Fruit fly (Drosophila melanogaster) Kc167 (cell line): Measurements from ENCODE around the gene CG43329.

ENCODE experiments used
- Myc ChIP-seq: fragments of >200 bp; optimal IDR thresholded peaks from 2 replicates; lab custom pipeline; 2017; ENCODE audit warnings: missing external identifiers
- Sin3A ChIP-seq: fragments of >200 bp; optimal IDR thresholded peaks from 2 replicates; lab custom pipeline; 2018; ENCODE audit warnings: missing external identifiers
- h ChIP-seq: fragments of >200 bp; optimal IDR thresholded peaks from 3 replicates; lab custom pipeline; 2018; ENCODE audit warnings: missing external identifiers
- insv ChIP-seq: fragments of >200 bp; optimal IDR thresholded peaks from 3 replicates; lab custom pipeline; 2018; ENCODE audit warnings: missing external identifiers
- psq ChIP-seq: fragments of >200 bp; optimal IDR thresholded peaks from 2 replicates; lab custom pipeline; 2017; ENCODE audit warnings: missing external identifiers
- ttk ChIP-seq: sonication (Bioruptor generic); optimal IDR thresholded peaks from 2 replicates; lab custom pipeline; 2017; ENCODE audit warnings: missing external identifiers

The CG43329 gene

dm6 chr3L:22505118-22505517 is at the start of gene CG43329:
CG43329 (minus strand) TSS chr3L:22505218.
- TF ChIP-seq Sin3A (lab: Kevin White, UChicago) = no peak
- no peak for TF ChIP-seq psq
- no peak for TF ChIP-seq ttk (lab: Kevin White, UChicago)
- no peak for TF ChIP-seq Myc (lab: Kevin White, UChicago)
- TF ChIP-seq insv (lab: Kevin White, UChicago) = no peak
- no peak for TF ChIP-seq h (lab: Kevin White, UChicago)

dm6 chr3L:22549926-22550325 is 44.9 kb upstream of the CG43329 start, which contains the start of gene Trxr2:
Trxr2 (plus strand) TSS chr3L:22550226.
- TF ChIP-seq Sin3A (lab: Kevin White, UChicago) (no peak), Myc (lab: Kevin White, UChicago) (no peak), ttk (lab: Kevin White, UChicago) (no peak), insv (lab: Kevin White, UChicago) (no peak), h (lab: Kevin White, UChicago) (no peak), psq (no peak)

dm6 chr3L:22548137-22548536 is 43.1 kb upstream of the CG43329 start, which contains the start of gene CG11404:
CG11404 (plus strand) TSS chr3L:22548437.
- no peak for TF ChIP-seq ttk (lab: Kevin White, UChicago)
- TF ChIP-seq Myc (lab: Kevin White, UChicago) = no peak
- no peak for TF ChIP-seq h (lab: Kevin White, UChicago)
- no peak for TF ChIP-seq Sin3A (lab: Kevin White, UChicago)
- TF ChIP-seq psq = no peak
- TF ChIP-seq insv (lab: Kevin White, UChicago) = no peak

- TF ChIP-seq psq (no peak), ttk (lab: Kevin White, UChicago) (no peak), Sin3A (lab: Kevin White, UChicago) (no peak), Myc (lab: Kevin White, UChicago) (no peak), insv (lab: Kevin White, UChicago) (no peak), h (lab: Kevin White, UChicago) (no peak)
These were observed 15.0 kb upstream of the CG43329 start for dm6 chr3L:22520017-22520416.

dm6 chr3L:22504323-22504722 is 695 bp downstream of the CG43329 start, which contains the start of gene CG43330:
CG43330 (minus strand) TSS chr3L:22504423.
- TF ChIP-seq insv (lab: Kevin White, UChicago) (no peak), h (lab: Kevin White, UChicago) (no peak), Myc (lab: Kevin White, UChicago) (no peak), psq (no peak), ttk (lab: Kevin White, UChicago) (no peak), Sin3A (lab: Kevin White, UChicago) (no peak)

dm6 chr3L:22503730-22504129 is 1.3 kb downstream of the CG43329 start, which contains the start of gene CG43331:
CG43331 (minus strand) TSS chr3L:22503830.
- no peak for TF ChIP-seq insv (lab: Kevin White, UChicago)
- TF ChIP-seq psq = no peak
- TF ChIP-seq Myc (lab: Kevin White, UChicago) = no peak
- no peak for TF ChIP-seq Sin3A (lab: Kevin White, UChicago)
- TF ChIP-seq h (lab: Kevin White, UChicago) = no peak
- TF ChIP-seq ttk (lab: Kevin White, UChicago) = no peak

- TF ChIP-seq Sin3A (lab: Kevin White, UChicago) = no peak
- no peak for TF ChIP-seq ttk (lab: Kevin White, UChicago)
- no peak for TF ChIP-seq psq
- no peak for TF ChIP-seq insv (lab: Kevin White, UChicago)
- no peak for TF ChIP-seq h (lab: Kevin White, UChicago)
- TF ChIP-seq Myc (lab: Kevin White, UChicago) = no peak
These were observed 3.7 kb downstream of the CG43329 start, which contains the start of gene CG43312 for dm6 chr3L:22501300-22501699. CG43312 (plus strand) TSS chr3L:22501600.

DNA sequence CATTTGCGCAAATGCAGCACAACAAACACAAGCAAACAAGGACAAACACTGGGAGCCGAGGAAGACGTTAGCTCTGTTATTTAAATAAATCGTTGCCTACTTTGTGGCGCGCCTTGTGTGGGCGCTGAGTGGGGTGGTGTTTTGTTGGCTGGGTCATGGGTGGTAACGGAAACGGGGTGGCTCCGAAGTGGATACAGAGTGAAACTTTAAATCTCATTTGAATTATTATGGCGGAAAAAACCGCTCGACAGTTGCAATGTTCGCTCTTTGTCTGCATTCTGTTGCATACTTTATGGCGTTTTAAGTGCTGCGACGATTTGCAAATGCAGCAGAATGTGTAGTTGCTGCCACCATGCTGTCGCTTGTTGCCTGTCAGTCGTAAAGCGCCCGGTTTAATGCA is 7.4 kb downstream of the CG43329 start:
- TF ChIP-seq insv (lab: Kevin White, UChicago) = no peak
- no peak for TF ChIP-seq ttk (lab: Kevin White, UChicago)
- TF ChIP-seq psq = no peak
- TF ChIP-seq h (lab: Kevin White, UChicago) = no peak
- TF ChIP-seq Myc (lab: Kevin White, UChicago) = no peak
- TF ChIP-seq Sin3A (lab: Kevin White, UChicago) = no peak

- TF ChIP-seq psq = no peak
- no peak for TF ChIP-seq ttk (lab: Kevin White, UChicago)
- TF ChIP-seq Sin3A (lab: Kevin White, UChicago) = no peak
These were observed 21.6 kb downstream of the CG43329 start for dm6 chr3L:22483452-22483851.

dm6 chr3L:22474081-22474845 is 30.8 kb downstream of the CG43329 start, which contains the start of gene CG11425:
CG11425 (plus strand) TSS chr3L:22474795.
- no peak for TF ChIP-seq ttk (lab: Kevin White, UChicago)
- TF ChIP-seq h (lab: Kevin White, UChicago) = no peak
- TF ChIP-seq psq = no peak
- TF ChIP-seq Myc (lab: Kevin White, UChicago) = no peak
- no peak for TF ChIP-seq insv (lab: Kevin White, UChicago)
- no peak for TF ChIP-seq Sin3A (lab: Kevin White, UChicago)

DNA sequence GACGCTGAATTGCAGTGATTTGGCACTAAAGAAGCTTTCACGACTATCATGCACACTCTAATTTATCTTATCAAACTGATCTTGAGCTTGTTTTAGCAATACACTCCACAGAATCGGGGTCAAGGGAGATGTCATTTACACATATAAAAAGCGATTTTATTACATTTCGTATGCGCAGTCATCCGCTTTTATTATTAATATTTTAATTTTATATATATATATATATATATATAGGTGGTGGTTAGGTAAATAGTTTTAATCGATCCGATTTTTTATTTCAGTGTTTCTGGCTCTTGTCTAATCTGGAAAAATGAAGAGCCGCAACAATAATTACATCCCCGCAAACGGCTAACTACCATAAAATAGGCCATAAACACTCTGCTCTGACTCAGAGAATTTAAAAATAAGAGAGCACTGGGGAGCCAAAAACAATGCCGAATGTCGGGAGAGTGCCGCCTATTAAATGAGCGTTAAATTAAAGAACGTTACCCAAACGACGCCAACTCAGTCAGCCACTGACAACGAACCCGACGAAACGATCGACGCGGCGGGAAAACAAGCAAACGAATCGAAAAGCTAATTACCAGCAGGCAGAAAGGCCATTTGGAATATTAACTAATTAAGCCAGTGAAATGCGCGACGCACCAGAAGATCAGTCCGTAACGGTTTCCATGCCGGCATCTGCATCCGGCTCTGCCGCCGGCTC is 33.3 kb downstream of the CG43329 start:
- TF ChIP-seq Sin3A (lab: Kevin White, UChicago) = no peak
- no peak for TF ChIP-seq psq
- TF ChIP-seq Myc (lab: Kevin White, UChicago) = no peak
- TF ChIP-seq h (lab: Kevin White, UChicago) = no peak
- no peak for TF ChIP-seq ttk (lab: Kevin White, UChicago)
- no peak for TF ChIP-seq insv (lab: Kevin White, UChicago)
